Worm (Caenorhabditis elegans) whole organism, L2 larva: ENCODE data around the gene W08F4.13.

Source experiments
- aly-2 ChIP-seq: fragments of 150-350 bp; optimal IDR thresholded peaks from 2 replicates; lab custom pipeline; 2014; ENCODE audit warnings: missing biosample characterization, missing genetic modification characterization
- ama-1 ChIP-seq: fragments of 150-350 bp; optimal IDR thresholded peaks from 2 replicates; lab custom pipeline; 2018; ENCODE audit warnings: inconsistent platforms
- blmp-1 ChIP-seq: sonication (generic microtip); optimal IDR thresholded peaks from 2 replicates; lab custom pipeline; 2017; ENCODE audit warnings: missing genetic modification characterization, mild to moderate bottlenecking, missing compliant biosample characterization, antibody characterized with exemption, moderate library complexity; ENCODE audit not compliant: insufficient read depth
- ceh-16 ChIP-seq: fragments of 150-350 bp; optimal IDR thresholded peaks from 2 replicates; lab custom pipeline; 2014; ENCODE audit warnings: missing biosample characterization, missing genetic modification characterization
- nhr-77 ChIP-seq: fragments of 150-350 bp; optimal IDR thresholded peaks from 2 replicates; lab custom pipeline; 2014; ENCODE audit warnings: missing biosample characterization, missing genetic modification characterization
- skn-1 ChIP-seq: sonication (generic microtip); optimal IDR thresholded peaks from 2 replicates; lab custom pipeline; 2017; ENCODE audit warnings: missing biosample characterization, missing genetic modification characterization
- unc-55 ChIP-seq: fragments of 150-350 bp; sonication (generic microtip); optimal IDR thresholded peaks from 3 replicates; lab custom pipeline; 2014; ENCODE audit warnings: missing biosample characterization, missing genetic modification reagents, missing genetic modification characterization
- unc-62 ChIP-seq: fragments of 150-350 bp; optimal IDR thresholded peaks from 2 replicates; lab custom pipeline; 2014; ENCODE audit warnings: missing biosample characterization, missing genetic modification reagents, missing genetic modification characterization
- ztf-1 ChIP-seq: fragments of 200-800 bp; sonication (Bioruptor generic); conservative IDR thresholded peaks from 2 replicates; pipeline ENCODE4 v1.3.6; 2022; ENCODE audit warnings: missing genetic modification characterization, missing compliant biosample characterization

DNA sequence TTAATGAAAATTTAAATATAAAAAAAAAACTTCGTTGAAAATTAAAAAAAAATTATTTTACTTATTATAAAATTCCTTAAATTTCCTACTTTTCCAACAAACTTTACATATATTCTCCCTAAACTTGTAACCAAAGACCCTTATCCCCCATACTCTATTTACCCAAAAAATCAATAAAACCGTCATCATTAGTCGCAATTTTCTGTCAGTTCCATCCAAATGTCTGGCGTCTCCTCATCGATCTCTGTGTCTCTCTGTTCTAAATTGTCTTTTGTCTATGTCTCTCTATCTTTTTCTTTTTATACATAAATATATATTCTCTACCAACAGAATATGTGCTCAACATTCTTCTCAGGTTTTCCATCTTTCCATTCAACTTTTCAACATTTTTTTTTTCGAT is 29.2 kb upstream of the W08F4.13 start:
- TF ChIP-seq unc-55 (no peak), ama-1 (lab: Kevin White, UChicago) (no peak), ztf-1 (GFP tag; lab: Robert Waterston, UW) (no peak), blmp-1 (tag; lab: Kevin White, UChicago) (no peak), ceh-16 (no peak), aly-2 (tag; lab: Kevin White, UChicago) (no peak), nhr-77 (tag; lab: Kevin White, UChicago) (no peak), skn-1 (tag; lab: Kevin White, UChicago) (no peak), unc-62 (GFP tag; lab: Kevin White, UChicago) (no peak)
